Worm (Caenorhabditis elegans) whole organism, mixed stage, embryonic: ENCODE data around the gene C07G3.10.

Experiments
- M03D4.4 ChIP-seq: sonication (generic microtip); optimal IDR thresholded peaks from 2 replicates; lab custom pipeline; 2017; ENCODE audit warnings: mild to moderate bottlenecking, missing genetic modification characterization, missing compliant biosample characterization
- bed-3 ChIP-seq: fragments of 200-800 bp; sonication (Bioruptor generic); optimal IDR thresholded peaks from 3 replicates; lab custom pipeline; 2018; ENCODE audit warnings: mild to moderate bottlenecking, missing genetic modification characterization, moderate library complexity, missing compliant biosample characterization
- ces-1 ChIP-seq: fragments of 150-350 bp; optimal IDR thresholded peaks from 2 replicates; lab custom pipeline; 2014; ENCODE audit warnings: missing biosample characterization, missing genetic modification reagents, missing genetic modification characterization
- cnd-1 ChIP-seq: fragments of 200-800 bp; sonication (Bioruptor generic); optimal IDR thresholded peaks from 2 replicates; lab custom pipeline; 2018; ENCODE audit warnings: mild to moderate bottlenecking, missing genetic modification characterization, missing compliant biosample characterization
- hlh-1 ChIP-seq: fragments of 150-350 bp; optimal IDR thresholded peaks from 2 replicates; lab custom pipeline; 2014; ENCODE audit warnings: missing biosample characterization, missing genetic modification reagents, missing genetic modification characterization
- lsy-2 ChIP-seq: fragments of 150-350 bp; optimal IDR thresholded peaks from 2 replicates; lab custom pipeline; 2014; ENCODE audit warnings: missing biosample characterization, missing genetic modification characterization
- mep-1 ChIP-seq: fragments of 150-350 bp; optimal IDR thresholded peaks from 2 replicates; lab custom pipeline; 2017; ENCODE audit warnings: missing biosample characterization, missing genetic modification reagents, missing genetic modification characterization, inconsistent platforms
- nhr-12 ChIP-seq: fragments of 150-350 bp; optimal IDR thresholded peaks from 2 replicates; lab custom pipeline; 2014; ENCODE audit warnings: missing biosample characterization, missing genetic modification characterization
- nhr-28 ChIP-seq: fragments of 150-350 bp; optimal IDR thresholded peaks from 2 replicates; lab custom pipeline; 2014; ENCODE audit warnings: missing biosample characterization, missing genetic modification characterization
- nhr-76 ChIP-seq: sonication (generic microtip); optimal IDR thresholded peaks from 2 replicates; lab custom pipeline; 2017; ENCODE audit warnings: missing biosample characterization, missing genetic modification characterization
- pha-4 ChIP-seq: fragments of 150-350 bp; optimal IDR thresholded peaks from 2 replicates; lab custom pipeline; 2018; ENCODE audit warnings: missing biosample characterization, missing genetic modification reagents, missing genetic modification characterization
- snpc-4 ChIP-seq: fragments of 150-350 bp; optimal IDR thresholded peaks from 2 replicates; lab custom pipeline; 2014; ENCODE audit warnings: missing biosample characterization, missing genetic modification characterization
- unc-39 ChIP-seq: fragments of 150-350 bp; optimal IDR thresholded peaks from 2 replicates; lab custom pipeline; 2014; ENCODE audit warnings: missing biosample characterization, missing genetic modification characterization
- ztf-11 ChIP-seq: fragments of 150-350 bp; optimal IDR thresholded peaks from 2 replicates; lab custom pipeline; 2014; ENCODE audit warnings: missing biosample characterization, missing genetic modification characterization

- no peak for TF ChIP-seq ces-1 (GFP tag; lab: Kevin White, UChicago)
- TF ChIP-seq ztf-11 (tag; lab: Kevin White, UChicago) = no peak
- no peak for TF ChIP-seq snpc-4
- no peak for TF ChIP-seq nhr-28
- TF ChIP-seq nhr-76 (tag; lab: Kevin White, UChicago) = no peak
- TF ChIP-seq bed-3 (GFP tag; lab: Kevin White, UChicago) = no peak
- no peak for TF ChIP-seq lsy-2 (tag; lab: Kevin White, UChicago)
- TF ChIP-seq pha-4 (tag; lab: Kevin White, UChicago) = no peak
- no peak for TF ChIP-seq M03D4.4 (tag; lab: Kevin White, UChicago)
- TF ChIP-seq unc-39 = no peak
- TF ChIP-seq cnd-1 (tag; lab: Kevin White, UChicago) = no peak
- no peak for TF ChIP-seq hlh-1 (tag; lab: Kevin White, UChicago)
- no peak for TF ChIP-seq nhr-12
- no peak for TF ChIP-seq mep-1 (tag; lab: Kevin White, UChicago)
Observed at ce11 chrV:3524970-3525369, 22.9 kb downstream of the C07G3.10 start, which contains the start of gene T24A6.7.
